Fruit fly (Drosophila melanogaster) whole organism, embryonic: ENCODE measurements around the gene mthl11.
A peak's percentile ranks its signal among the peaks of the same experiment; 100 is the strongest.

Experiments used
- Atf-2 ChIP-seq: fragments of 200-800 bp; sonication (Bioruptor generic); optimal IDR thresholded peaks from 2 replicates; lab custom pipeline; 2016; ENCODE audit warnings: missing biosample characterization, missing genetic modification characterization
- B-H1 ChIP-seq: fragments of 200-800 bp; sonication (Bioruptor generic); IDR thresholded peaks from 3 replicates; pipeline ENCODE4 v1.3.6; 2022; ENCODE audit warnings: missing biosample characterization, missing genetic modification characterization
- Blimp-1 ChIP-seq: fragments of 200-800 bp; sonication (Bioruptor generic); optimal IDR thresholded peaks from 3 replicates; lab custom pipeline; 2018; ENCODE audit warnings: missing biosample characterization, missing genetic modification characterization, mild to moderate bottlenecking, moderate library complexity, missing genetic modification reagents
- Bteb2 ChIP-seq: fragments of 200-800 bp; sonication (Bioruptor generic); optimal IDR thresholded peaks from 2 replicates; lab custom pipeline; 2016; ENCODE audit warnings: missing biosample characterization, missing genetic modification characterization
- CG10209 ChIP-seq: fragments of 200-800 bp; sonication (Bioruptor generic); optimal IDR thresholded peaks from 3 replicates; lab custom pipeline; 2017; ENCODE audit warnings: missing biosample characterization, mild to moderate bottlenecking, missing genetic modification characterization, missing genetic modification reagents
- CG1024 ChIP-seq: fragments of 200-800 bp; sonication (Bioruptor generic); IDR thresholded peaks from 2 replicates; pipeline ENCODE4 v1.3.6; 2022; ENCODE audit warnings: missing biosample characterization, missing genetic modification characterization
- CG10543 ChIP-seq: fragments of 200-800 bp; sonication (Bioruptor generic); optimal IDR thresholded peaks from 3 replicates; lab custom pipeline; 2017; ENCODE audit warnings: missing biosample characterization, mild to moderate bottlenecking, missing genetic modification characterization, moderate library complexity
- CG11456 ChIP-seq: fragments of 200-800 bp; sonication (Bioruptor generic); IDR thresholded peaks from 3 replicates; pipeline ENCODE4 v1.3.6; 2022; ENCODE audit warnings: missing biosample characterization, missing genetic modification characterization
- CG11695 ChIP-seq: fragments of 200-800 bp; sonication (Bioruptor generic); IDR thresholded peaks from 3 replicates; pipeline ENCODE4 v1.3.6; 2022; ENCODE audit warnings: missing biosample characterization, missing genetic modification characterization
- CG14710 ChIP-seq: fragments of 200-800 bp; sonication (Bioruptor generic); optimal IDR thresholded peaks from 3 replicates; lab custom pipeline; 2019; ENCODE audit warnings: missing biosample characterization, mild to moderate bottlenecking, missing genetic modification characterization, moderate library complexity
- CG15479 ChIP-seq: fragments of 200-800 bp; sonication (Bioruptor generic); optimal IDR thresholded peaks from 3 replicates; lab custom pipeline; 2019; ENCODE audit warnings: missing biosample characterization, mild to moderate bottlenecking, missing genetic modification characterization, moderate library complexity
- CG2875 ChIP-seq: fragments of 200-800 bp; sonication (Bioruptor generic); optimal IDR thresholded peaks from 2 replicates; lab custom pipeline; 2017; ENCODE audit warnings: missing biosample characterization, mild to moderate bottlenecking, missing genetic modification characterization, missing genetic modification reagents
- CG3163 ChIP-seq: fragments of 200-800 bp; sonication (Bioruptor generic); optimal IDR thresholded peaks from 3 replicates; lab custom pipeline; 2016; ENCODE audit warnings: missing biosample characterization, missing genetic modification characterization
- CG33213 ChIP-seq: fragments of 200-800 bp; sonication (Bioruptor generic); optimal IDR thresholded peaks from 3 replicates; lab custom pipeline; 2016; ENCODE audit warnings: missing biosample characterization, missing genetic modification characterization
- CG34376 ChIP-seq: fragments of 200-800 bp; sonication (Bioruptor generic); optimal IDR thresholded peaks from 2 replicates; lab custom pipeline; 2018; ENCODE audit warnings: missing biosample characterization, mild to moderate bottlenecking, missing genetic modification characterization
- CG3847 ChIP-seq: fragments of 200-800 bp; sonication (Bioruptor generic); IDR thresholded peaks from 2 replicates; pipeline ENCODE4 v1.3.6; 2022; ENCODE audit warnings: missing biosample characterization, missing genetic modification characterization
- CG4404 ChIP-seq: fragments of 200-800 bp; sonication (Bioruptor generic); IDR thresholded peaks from 2 replicates; pipeline ENCODE4 v1.3.6; 2022; ENCODE audit warnings: missing biosample characterization, missing genetic modification characterization
- CG4730 ChIP-seq: fragments of 200-800 bp; sonication (Bioruptor generic); IDR thresholded peaks from 2 replicates; pipeline ENCODE4 v1.3.6; 2022; ENCODE audit warnings: missing biosample characterization, missing genetic modification characterization
- CG5245 ChIP-seq: fragments of 200-800 bp; sonication (Bioruptor generic); optimal IDR thresholded peaks from 3 replicates; lab custom pipeline; 2016; ENCODE audit warnings: missing biosample characterization, missing genetic modification characterization
- CG6175 ChIP-seq: fragments of 200-800 bp; sonication (Bioruptor generic); IDR thresholded peaks from 3 replicates; pipeline ENCODE4 v1.3.6; 2022; ENCODE audit warnings: missing biosample characterization, missing genetic modification characterization
- CG6689 ChIP-seq: fragments of 200-800 bp; sonication (Bioruptor generic); IDR thresholded peaks from 2 replicates; pipeline ENCODE4 v1.3.6; 2022; ENCODE audit warnings: missing biosample characterization, missing genetic modification characterization
- CG6813 ChIP-seq: fragments of 200-800 bp; sonication (Bioruptor generic); optimal IDR thresholded peaks from 2 replicates; lab custom pipeline; 2017; ENCODE audit warnings: missing biosample characterization, missing genetic modification characterization, mild to moderate bottlenecking, moderate library complexity, missing genetic modification reagents
- CG8281 ChIP-seq: fragments of 200-800 bp; sonication (Bioruptor generic); optimal IDR thresholded peaks from 2 replicates; lab custom pipeline; 2018; ENCODE audit warnings: missing biosample characterization, mild to moderate bottlenecking, missing genetic modification characterization, moderate library complexity
- CG8388 ChIP-seq: fragments of 200-800 bp; sonication (Bioruptor generic); optimal IDR thresholded peaks from 2 replicates; lab custom pipeline; 2019; ENCODE audit warnings: missing biosample characterization, mild to moderate bottlenecking, missing genetic modification characterization, moderate library complexity
- GATAe ChIP-seq: fragments of 200-800 bp; sonication (Bioruptor generic); conservative IDR thresholded peaks from 2 replicates; pipeline ENCODE4 v1.3.6; 2022; ENCODE audit warnings: missing biosample characterization, missing genetic modification characterization
- NC2α ChIP-seq: fragments of 200-800 bp; sonication (Bioruptor generic); optimal IDR thresholded peaks from 2 replicates; lab custom pipeline; 2016; ENCODE audit warnings: missing biosample characterization, missing genetic modification characterization
- Ptx1 ChIP-seq: fragments of 200-800 bp; sonication (Bioruptor generic); IDR thresholded peaks from 2 replicates; pipeline ENCODE4 v1.3.6; 2022; ENCODE audit warnings: missing biosample characterization, missing genetic modification characterization
- Rfx ChIP-seq: fragments of 200-800 bp; sonication (Bioruptor generic); IDR thresholded peaks from 2 replicates; pipeline ENCODE4 v1.3.6; 2022; ENCODE audit warnings: missing biosample characterization, missing genetic modification characterization
- Sry-β ChIP-seq: fragments of 200-800 bp; sonication (Bioruptor generic); optimal IDR thresholded peaks from 2 replicates; lab custom pipeline; 2018; ENCODE audit warnings: missing biosample characterization, mild to moderate bottlenecking, missing genetic modification characterization, moderate library complexity
- Taf1 ChIP-seq: fragments of 200-800 bp; sonication (Bioruptor generic); IDR thresholded peaks from 2 replicates; pipeline ENCODE4 v1.3.6; 2022; ENCODE audit warnings: missing biosample characterization, missing genetic modification characterization
- Vsx1 ChIP-seq: fragments of 200-800 bp; sonication (Bioruptor generic); optimal IDR thresholded peaks from 2 replicates; lab custom pipeline; 2017; ENCODE audit warnings: missing biosample characterization, mild to moderate bottlenecking, missing genetic modification characterization, missing genetic modification reagents
- bowl ChIP-seq: fragments of 200-800 bp; sonication (Bioruptor generic); IDR thresholded peaks from 2 replicates; pipeline ENCODE4 v1.3.6; 2022; ENCODE audit warnings: missing biosample characterization, missing genetic modification characterization
- btn ChIP-seq: fragments of 200-800 bp; sonication (Bioruptor generic); optimal IDR thresholded peaks from 2 replicates; lab custom pipeline; 2016; ENCODE audit warnings: missing biosample characterization, missing genetic modification characterization
- chinmo ChIP-seq: fragments of 200-800 bp; sonication (Bioruptor generic); IDR thresholded peaks from 4 replicates; pipeline ENCODE4 v1.3.6; 2022; ENCODE audit warnings: missing biosample characterization, missing genetic modification characterization; ENCODE audit not compliant: partially characterized antibody
- eve ChIP-seq, 2 experiments: fragments of >200 bp; optimal IDR thresholded peaks; 2 replicates each; lab custom pipeline; 2017; ENCODE audit warnings: missing biosample characterization in 2 of 2, missing genetic modification characterization in 2 of 2
- gcm ChIP-seq: fragments of 200-800 bp; sonication (Bioruptor generic); optimal IDR thresholded peaks from 2 replicates; lab custom pipeline; 2019; ENCODE audit warnings: missing biosample characterization, mild to moderate bottlenecking, missing genetic modification characterization, moderate library complexity
- gcm2 ChIP-seq: fragments of 200-800 bp; sonication (Bioruptor generic); optimal IDR thresholded peaks from 2 replicates; lab custom pipeline; 2016; ENCODE audit warnings: missing biosample characterization, missing genetic modification characterization
- gt ChIP-seq: fragments of 200-800 bp; sonication (Bioruptor generic); IDR thresholded peaks from 2 replicates; pipeline ENCODE4 v1.3.6; 2022; ENCODE audit warnings: missing biosample characterization, missing genetic modification characterization
- kah ChIP-seq: fragments of 200-800 bp; sonication (Bioruptor generic); optimal IDR thresholded peaks from 2 replicates; lab custom pipeline; 2018; ENCODE audit warnings: missing biosample characterization, mild to moderate bottlenecking, missing genetic modification characterization
- klu ChIP-seq: fragments of 200-800 bp; sonication (Bioruptor generic); IDR thresholded peaks from 2 replicates; pipeline ENCODE4 v1.3.6; 2022; ENCODE audit warnings: missing biosample characterization, missing genetic modification characterization
- kni ChIP-seq: fragments of 200-800 bp; sonication (Bioruptor generic); optimal IDR thresholded peaks from 3 replicates; lab custom pipeline; 2017; ENCODE audit warnings: mild to moderate bottlenecking, missing biosample characterization, missing genetic modification reagents, missing genetic modification characterization
- lilli ChIP-seq: fragments of 200-800 bp; sonication (Bioruptor generic); optimal IDR thresholded peaks from 3 replicates; lab custom pipeline; 2016; ENCODE audit warnings: missing biosample characterization, missing genetic modification characterization
- pfk ChIP-seq: fragments of 200-800 bp; sonication (Bioruptor generic); optimal IDR thresholded peaks from 2 replicates; lab custom pipeline; 2018; ENCODE audit warnings: missing biosample characterization, mild to moderate bottlenecking, missing genetic modification characterization, moderate library complexity
- pita ChIP-seq: fragments of 200-800 bp; sonication (Bioruptor generic); optimal IDR thresholded peaks from 2 replicates; lab custom pipeline; 2017; ENCODE audit warnings: missing biosample characterization, mild to moderate bottlenecking, missing genetic modification characterization
- sens ChIP-seq: fragments of 200-800 bp; sonication (Bioruptor generic); peaks from one replicate; lab custom pipeline; 2016; ENCODE audit warnings: missing biosample characterization, missing genetic modification characterization
- sisA ChIP-seq: fragments of 200-800 bp; sonication (Bioruptor generic); IDR thresholded peaks from 2 replicates; pipeline ENCODE4 v1.3.6; 2022; ENCODE audit warnings: missing biosample characterization, missing genetic modification characterization
- slp2 ChIP-seq: fragments of 200-800 bp; sonication (Bioruptor generic); optimal IDR thresholded peaks from 2 replicates; lab custom pipeline; 2016; ENCODE audit warnings: missing biosample characterization, missing genetic modification characterization
- trem ChIP-seq: fragments of 200-800 bp; optimal IDR thresholded peaks from 3 replicates; lab custom pipeline; 2019; ENCODE audit warnings: missing biosample characterization, mild to moderate bottlenecking, missing genetic modification characterization, moderate library complexity
- z ChIP-seq: fragments of 200-800 bp; sonication (Bioruptor generic); IDR thresholded peaks from 3 replicates; pipeline ENCODE4 v1.3.6; 2022; ENCODE audit warnings: missing biosample characterization, missing genetic modification characterization
- zf30C ChIP-seq: fragments of 200-800 bp; sonication (Bioruptor generic); optimal IDR thresholded peaks from 3 replicates; lab custom pipeline; 2018; ENCODE audit warnings: missing biosample characterization, mild to moderate bottlenecking, missing genetic modification characterization

Gene mthl11

dm6 chr3R:10411752-10412549 is 11.1 kb downstream of the mthl11 start (continued):
- TF ChIP-seq NC2α (GFP tag; lab: Kevin White, UChicago) (no peak), lilli (GFP tag; lab: Kevin White, UChicago) (peak; percentile 29), Vsx1 (GFP tag; lab: Kevin White, UChicago) (no peak), CG34376 (GFP tag; lab: Kevin White, UChicago) (peak; percentile 92), CG14710 (no peak), Blimp-1 (GFP tag; lab: Kevin White, UChicago) (peak; percentile 79), pita (no peak), Bteb2 (no peak), chinmo (GFP tag; lab: Robert Waterston, UW) (no peak), CG10543 (GFP tag; lab: Kevin White, UChicago) (no peak), CG15479 (no peak), Atf-2 (no peak), Taf1 (GFP tag; lab: Robert Waterston, UW) (peak; percentile 84), CG8281 (tag; lab: Kevin White, UChicago) (no peak), slp2 (GFP tag; lab: Kevin White, UChicago) (no peak), sens (peak; percentile 55), CG11456 (peak; percentile 86), CG6175 (peak; percentile 76), trem (no peak), zf30C (no peak), CG8388 (GFP tag; lab: Kevin White, UChicago) (no peak), btn (GFP tag; lab: Kevin White, UChicago) (no peak), CG2875 (GFP tag; lab: Kevin White, UChicago) (no peak), CG4404 (GFP tag; lab: Robert Waterston, UW) (peak; percentile 42; the same call in 1 of the 2 replicates), CG5245 (peak; percentile 13), kah (GFP tag; lab: Kevin White, UChicago) (no peak), CG6689 (GFP tag; lab: Robert Waterston, UW) (peak; percentile 55; the same call in 1 of the 2 replicates), bowl (GFP tag; lab: Robert Waterston, UW) (no peak), CG10209 (GFP tag; lab: Kevin White, UChicago) (no peak), kni (no peak), CG3847 (GFP tag; lab: Robert Waterston, UW) (no peak), CG11695 (GFP tag; lab: Robert Waterston, UW) (peak; percentile 66; the same call in 2 of the 3 replicates), eve (GFP tag; optimal IDR thresholded peaks at IDR 0.05; lab: Kevin White, UChicago) (no peak), CG1024 (GFP tag; lab: Robert Waterston, UW) (no peak), pfk (no peak), B-H1 (peak; percentile 47; the same call in 2 of the 3 replicates), klu (GFP tag; lab: Robert Waterston, UW) (no peak), CG6813 (GFP tag; lab: Kevin White, UChicago) (peak; percentile 64), gt (GFP tag; lab: Robert Waterston, UW) (no peak), Rfx (GFP tag; lab: Robert Waterston, UW) (peak; percentile 97; the same call in 1 of the 2 replicates), CG33213 (GFP tag; lab: Kevin White, UChicago) (no peak), Ptx1 (GFP tag; lab: Robert Waterston, UW) (peak; percentile 72), GATAe (GFP tag; lab: Robert Waterston, UW) (peak; percentile 85), CG4730 (GFP tag; lab: Robert Waterston, UW) (peak; percentile 73), gcm (GFP tag; lab: Kevin White, UChicago) (no peak), Sry-β (no peak), gcm2 (GFP tag; lab: Kevin White, UChicago) (no peak), CG3163 (GFP tag; lab: Kevin White, UChicago) (no peak), z (GFP tag; lab: Robert Waterston, UW) (no peak), sisA (GFP tag; lab: Robert Waterston, UW) (no peak; the same call in 1 of the 2 replicates)
